Comparison of ENCODE assay signal across 6 worm cellular contexts in genomic region chrX:11630499-11630898, ce11.
TF ChIP-seq lines count a peak whose summit lies in the region.

No protein-coding gene starts in this region.

TF ChIP-seq in whole organism, L1 larva, 84 proteins besides CTCF, POLR2A, EP300 and RAD21:
- TF ChIP-seq lin-14 (GFP tag; optimal IDR thresholded peaks at IDR 0.05; lab: Kevin White, UChicago) (peak; percentile 27), nhr-90 (tag; optimal IDR thresholded peaks at IDR 0.05; lab: Kevin White, UChicago; ENCODE audit: poor library complexity) (no peak), mep-1 (tag; optimal IDR thresholded peaks at IDR 0.05; lab: Kevin White, UChicago) (no peak), fkh-10 (GFP tag; optimal IDR thresholded peaks at IDR 0.05; lab: Kevin White, UChicago) (peak; percentile 60)

TF ChIP-seq in whole organism, L2 larva, 48 proteins besides CTCF, POLR2A, EP300 and RAD21:
- peak; percentile 27 for TF ChIP-seq zag-1 (tag; optimal IDR thresholded peaks at IDR 0.05; lab: Kevin White, UChicago)
- no peak for TF ChIP-seq C34F6.9 (tag; optimal IDR thresholded peaks at IDR 0.05; lab: Kevin White, UChicago)
- TF ChIP-seq nhr-129 (tag; optimal IDR thresholded peaks at IDR 0.05; lab: Kevin White, UChicago): no peak

TF ChIP-seq in whole organism, L3 larva, 47 proteins besides CTCF, POLR2A, EP300 and RAD21:
- TF ChIP-seq nhr-67 (tag; optimal IDR thresholded peaks at IDR 0.05; lab: Kevin White, UChicago): no peak
- no peak for TF ChIP-seq skn-1 (tag; optimal IDR thresholded peaks at IDR 0.05; lab: Kevin White, UChicago)
- no peak for TF ChIP-seq jun-1 (tag; optimal IDR thresholded peaks at IDR 0.05; lab: Kevin White, UChicago)
- no peak for TF ChIP-seq pqm-1 (tag; optimal IDR thresholded peaks at IDR 0.05; lab: Kevin White, UChicago)
- no peak for TF ChIP-seq sea-2 (GFP tag; optimal IDR thresholded peaks at IDR 0.05; lab: Kevin White, UChicago)
- no peak for TF ChIP-seq nhr-77 (tag; optimal IDR thresholded peaks at IDR 0.05; lab: Kevin White, UChicago)
- TF ChIP-seq fkh-10 (GFP tag; optimal IDR thresholded peaks at IDR 0.05; lab: Kevin White, UChicago): peak; percentile 43
- TF ChIP-seq tbx-2 (tag; optimal IDR thresholded peaks at IDR 0.05; lab: Kevin White, UChicago): no peak

TF ChIP-seq in whole organism, L4 larva, 104 proteins besides CTCF, POLR2A, EP300 and RAD21:
- TF ChIP-seq hmg-1.1 (GFP tag; IDR thresholded peaks at IDR 0.05; lab: Robert Waterston, UW) (0 out of 2 replicates have a peak, but pooled peaks have one; percentile 24), madf-9 (GFP tag; conservative IDR thresholded peaks at IDR 0.05; lab: Robert Waterston, UW) (no peak), duxl-1 (tag; optimal IDR thresholded peaks at IDR 0.05; lab: Kevin White, UChicago; ENCODE audit: poor library complexity) (no peak), ctbp-1 (GFP tag; IDR thresholded peaks at IDR 0.05; lab: Robert Waterston, UW) (0 out of 2 replicates have a peak, but pooled peaks have one; percentile 23), rbr-2 (tag; optimal IDR thresholded peaks at IDR 0.05; lab: Kevin White, UChicago) (no peak), snpc-1.2 (GFP tag; IDR thresholded peaks at IDR 0.05; lab: Robert Waterston, UW) (no peak), aha-1 (tag; lab: Kevin White, UChicago) (peak; percentile 30), ztf-11 (tag; optimal IDR thresholded peaks at IDR 0.05; lab: Kevin White, UChicago) (no peak)

TF ChIP-seq in whole organism, late embryonic, 69 proteins besides CTCF, POLR2A, EP300 and RAD21:
- TF ChIP-seq pha-4 (tag; optimal IDR thresholded peaks at IDR 0.05; lab: Kevin White, UChicago) (no peak), hlh-15 (tag; optimal IDR thresholded peaks at IDR 0.05; lab: Kevin White, UChicago) (no peak), sdc-2 (tag; optimal IDR thresholded peaks at IDR 0.05; lab: Kevin White, UChicago) (no peak), ztf-16 (tag; optimal IDR thresholded peaks at IDR 0.05; lab: Kevin White, UChicago) (no peak), ceh-6 (GFP tag; optimal IDR thresholded peaks at IDR 0.05; lab: Kevin White, UChicago) (no peak), nhr-232 (tag; optimal IDR thresholded peaks at IDR 0.05; lab: Kevin White, UChicago) (no peak), tbx-2 (tag; optimal IDR thresholded peaks at IDR 0.05; lab: Kevin White, UChicago) (no peak), ama-1 (optimal IDR thresholded peaks at IDR 0.05; lab: Kevin White, UChicago) (no peak), hlh-30 (tag; optimal IDR thresholded peaks at IDR 0.05; lab: Kevin White, UChicago; ENCODE audit: insufficient read depth) (no peak), ceh-34 (tag; optimal IDR thresholded peaks at IDR 0.05; lab: Kevin White, UChicago) (peak; percentile 54), pros-1 (tag; optimal IDR thresholded peaks at IDR 0.05; lab: Kevin White, UChicago) (no peak), mec-3 (tag; optimal IDR thresholded peaks at IDR 0.05; lab: Kevin White, UChicago; ENCODE audit: borderline replicate concordance) (no peak), unc-42 (tag; optimal IDR thresholded peaks at IDR 0.05; lab: Kevin White, UChicago) (peak; percentile 79), ceh-9 (tag; optimal IDR thresholded peaks at IDR 0.05; lab: Kevin White, UChicago) (no peak), ceh-14 (tag; optimal IDR thresholded peaks at IDR 0.05; lab: Kevin White, UChicago) (no peak), hlh-13 (GFP tag; optimal IDR thresholded peaks at IDR 0.05; lab: Kevin White, UChicago) (no peak), dmd-4 (tag; optimal IDR thresholded peaks at IDR 0.05; lab: Kevin White, UChicago; ENCODE audit: borderline replicate concordance) (no peak)
TF ChIP-seq in whole organism, late embryonic: peak in this region for 2.

TF ChIP-seq in whole organism, mixed stage, embryonic, 35 proteins besides CTCF, POLR2A, EP300 and RAD21:
- TF ChIP-seq ces-1 (GFP tag; optimal IDR thresholded peaks at IDR 0.05; lab: Kevin White, UChicago) (peak; percentile 89), drap-1 (GFP tag; optimal IDR thresholded peaks at IDR 0.05; lab: Kevin White, UChicago) (no peak), ceh-39 (tag; optimal IDR thresholded peaks at IDR 0.05; lab: Kevin White, UChicago) (no peak)

Comparison
In these comparisons a context has a peak if more than half of its experiments do, and no peak if none do; other contexts are left out.
1. Of the 29 proteins assayed by ChIP-seq in both whole organism, L4 larva and whole organism, L1 larva: peak only in whole organism, L4 larva: aha-1; only in whole organism, L1 larva: fkh-10; in both: none; in neither: 27.